Fruit fly (Drosophila melanogaster): Measurements from ENCODE around the gene CG6769.

CG6769 gene

DNA sequence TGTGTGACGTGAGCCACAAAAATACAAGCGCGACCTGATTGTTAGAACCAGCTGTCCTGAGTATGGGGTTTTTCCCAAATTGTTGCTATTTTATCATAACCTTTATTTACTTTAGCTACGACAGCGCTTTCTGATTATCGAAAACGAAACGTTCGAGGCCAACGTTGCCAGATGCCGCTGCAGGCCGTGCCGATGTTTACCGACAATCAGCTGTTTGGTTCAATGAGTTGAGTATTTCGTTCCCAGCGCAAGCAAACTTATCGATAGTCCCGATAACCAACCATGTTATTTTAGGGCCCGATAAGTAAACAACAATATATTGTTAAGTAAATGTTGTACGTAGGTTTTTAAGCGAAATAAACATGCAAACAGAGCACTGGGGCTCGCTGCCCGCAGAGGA lies 10.6 kb upstream of the CG6769 start, which contains the start of the genes CG15814 and Spt7 (continued):
- TF ChIP-seq CG2129 (GFP tag; IDR thresholded peaks at IDR 0.05; ENCODE audit: partially characterized antibody) (peak; percentile 54), CG4360 (GFP tag; IDR thresholded peaks at IDR 0.05) (0 out of 2 replicates have a peak, but pooled peaks have one; percentile 8), psq (GFP tag; optimal IDR thresholded peaks at IDR 0.05) (no peak), cwo (GFP tag; optimal IDR thresholded peaks at IDR 0.05) (no peak), CG18011 (GFP tag; optimal IDR thresholded peaks at IDR 0.05) (no peak), Dfd (GFP tag; optimal IDR thresholded peaks at IDR 0.05) (no peak), HmgD (GFP tag; optimal IDR thresholded peaks at IDR 0.05) (peak; percentile 66), Poxn (GFP tag; IDR thresholded peaks at IDR 0.05) (no peak), CG4282 (GFP tag; optimal IDR thresholded peaks at IDR 0.05) (peak; percentile 31), CG6854 (GFP tag; optimal IDR thresholded peaks at IDR 0.05) (peak; percentile 1), dmrt11E (tag; optimal IDR thresholded peaks at IDR 0.05) (peak; percentile 11), insv (GFP tag; optimal IDR thresholded peaks at IDR 0.05) (peak in 1 of 2 experiments; percentile 55), da (GFP tag; optimal IDR thresholded peaks at IDR 0.05) (no peak), zen2 (GFP tag; IDR thresholded peaks at IDR 0.05; ENCODE audit: partially characterized antibody) (peak; percentile 80; the same call in 2 of the 3 replicates), NK7.1 (GFP tag; optimal IDR thresholded peaks at IDR 0.05) (no peak), zen (tag; optimal IDR thresholded peaks at IDR 0.05) (no peak), lola (GFP tag; optimal IDR thresholded peaks at IDR 0.05) (no peak), Ptx1 (GFP tag; IDR thresholded peaks at IDR 0.05) (no peak), schlank (tag; optimal IDR thresholded peaks at IDR 0.05) (peak; percentile 37), CG9932 (GFP tag; IDR thresholded peaks at IDR 0.05) (peak; percentile 21; the same call in 1 of the 2 replicates), CG31388 (GFP tag; optimal IDR thresholded peaks at IDR 0.05) (no peak), CG11456 (GFP tag; IDR thresholded peaks at IDR 0.05) (0 out of 3 replicates have a peak, but pooled peaks have one; percentile 31), row (GFP tag; IDR thresholded peaks at IDR 0.05) (peak; percentile 45; the same call in 1 of the 3 replicates), dan (GFP tag; IDR thresholded peaks at IDR 0.05) (no peak), ab (GFP tag; optimal IDR thresholded peaks at IDR 0.05) (no peak), Dad (GFP tag; optimal IDR thresholded peaks at IDR 0.05) (peak; percentile 11), CG10321 (GFP tag; IDR thresholded peaks at IDR 0.05) (no peak), CG10543 (GFP tag; optimal IDR thresholded peaks at IDR 0.05) (peak; percentile 60), E2f1 (GFP tag; IDR thresholded peaks at IDR 0.05) (no peak), CG33557 (GFP tag; optimal IDR thresholded peaks at IDR 0.05) (peak; percentile 30), Elba2 (GFP tag; optimal IDR thresholded peaks at IDR 0.05) (no peak), NFAT (GFP tag; IDR thresholded peaks at IDR 0.05) (no peak; the same call in 1 of the 2 replicates), HLH4C (GFP tag; IDR thresholded peaks at IDR 0.05; ENCODE audit: partially characterized antibody) (peak; percentile 85), CG15696 (tag; optimal IDR thresholded peaks at IDR 0.05) (peak; percentile 41), Oli (tag; optimal IDR thresholded peaks at IDR 0.05) (no peak), Rx (GFP tag; IDR thresholded peaks at IDR 0.05) (no peak), cas (GFP tag; IDR thresholded peaks at IDR 0.05) (no peak), fru (optimal IDR thresholded peaks at IDR 0.05) (no peak), CG4617 (GFP tag; optimal IDR thresholded peaks at IDR 0.05; ENCODE audit: borderline replicate concordance) (peak; percentile 73), Hr78 (GFP tag; optimal IDR thresholded peaks at IDR 0.05) (no peak), CG14050 (GFP tag; IDR thresholded peaks at IDR 0.05) (no peak), exex (tag; optimal IDR thresholded peaks at IDR 0.05) (no peak), CG14860 (GFP tag; IDR thresholded peaks at IDR 0.05; ENCODE audit: partially characterized antibody) (peak; percentile 77), CG14667 (GFP tag; IDR thresholded peaks at IDR 0.05) (no peak), jigr1 (GFP tag; IDR thresholded peaks at IDR 0.05) (no peak), CG33213 (GFP tag; optimal IDR thresholded peaks at IDR 0.05) (peak; percentile 52), TFAM (GFP tag; optimal IDR thresholded peaks at IDR 0.05) (no peak), CG6791 (GFP tag; IDR thresholded peaks at IDR 0.05; ENCODE audit: partially characterized antibody) (peak; percentile 89), pros (GFP tag; optimal IDR thresholded peaks at IDR 0.05) (no peak), CG13296 (GFP tag; optimal IDR thresholded peaks at IDR 0.05) (peak; percentile 48), sima (GFP tag; optimal IDR thresholded peaks at IDR 0.05) (no peak)

Data from whole organism, embryonic.